Fruit fly (Drosophila melanogaster) whole organism, embryonic: ENCODE data around the gene CG8958.
A peak's percentile ranks its signal among the peaks of the same experiment; 100 is the strongest.

Experiments
- Abd-B ChIP-seq: fragments of 200-800 bp; sonication (Bioruptor generic); optimal IDR thresholded peaks from 2 replicates; lab custom pipeline; 2018; ENCODE audit warnings: missing biosample characterization, mild to moderate bottlenecking, missing genetic modification characterization, moderate library complexity
- Adf1 ChIP-seq: fragments of 200-800 bp; sonication (Bioruptor generic); IDR thresholded peaks from 2 replicates; pipeline ENCODE4 v1.3.6; 2022; ENCODE audit warnings: missing biosample characterization, missing genetic modification characterization
- Awh ChIP-seq: fragments of 200-800 bp; sonication (Bioruptor generic); IDR thresholded peaks from 2 replicates; pipeline ENCODE4, ENCODE4 v1.3.6; 2022; ENCODE audit warnings: missing biosample characterization, missing genetic modification characterization
- CG1024 ChIP-seq: fragments of 200-800 bp; sonication (Bioruptor generic); IDR thresholded peaks from 2 replicates; pipeline ENCODE4 v1.3.6; 2022; ENCODE audit warnings: missing biosample characterization, missing genetic modification characterization
- CG10366 ChIP-seq: fragments of 200-800 bp; sonication (Bioruptor generic); IDR thresholded peaks from 2 replicates; pipeline ENCODE4 v1.3.6; 2022; ENCODE audit warnings: missing biosample characterization, missing genetic modification characterization
- CG11723 ChIP-seq: fragments of 200-800 bp; sonication (Bioruptor generic); optimal IDR thresholded peaks from 2 replicates; lab custom pipeline; 2017; ENCODE audit warnings: missing biosample characterization, mild to moderate bottlenecking, missing genetic modification characterization
- CG12219 ChIP-seq: fragments of 200-800 bp; sonication (Bioruptor generic); optimal IDR thresholded peaks from 3 replicates; lab custom pipeline; 2018; ENCODE audit warnings: missing biosample characterization, mild to moderate bottlenecking, missing genetic modification characterization
- CG13624 ChIP-seq: fragments of 200-800 bp; sonication (Bioruptor generic); optimal IDR thresholded peaks from 2 replicates; lab custom pipeline; 2016; ENCODE audit warnings: missing biosample characterization, missing genetic modification characterization
- CG14050 ChIP-seq: fragments of 200-800 bp; sonication (Bioruptor generic); IDR thresholded peaks from 3 replicates; pipeline ENCODE4 v1.3.6; 2022; ENCODE audit warnings: missing biosample characterization, missing genetic modification characterization
- CG1529 ChIP-seq: fragments of 200-800 bp; sonication (Bioruptor generic); optimal IDR thresholded peaks from 3 replicates; lab custom pipeline; 2018; ENCODE audit warnings: missing biosample characterization, missing genetic modification characterization
- CG15514 ChIP-seq: fragments of 200-800 bp; sonication (Bioruptor generic); optimal IDR thresholded peaks from 3 replicates; lab custom pipeline; 2017; ENCODE audit warnings: missing biosample characterization, missing genetic modification characterization, mild to moderate bottlenecking, moderate library complexity, missing genetic modification reagents
- CG15601 ChIP-seq: fragments of 200-800 bp; sonication (Bioruptor generic); optimal IDR thresholded peaks from 3 replicates; lab custom pipeline; 2019; ENCODE audit warnings: missing biosample characterization, mild to moderate bottlenecking, missing genetic modification characterization, moderate library complexity
- CG1603 ChIP-seq: fragments of 200-800 bp; sonication (Bioruptor generic); optimal IDR thresholded peaks from 2 replicates; lab custom pipeline; 2019; ENCODE audit warnings: missing biosample characterization, mild to moderate bottlenecking, missing genetic modification characterization, moderate library complexity
- CG17186 ChIP-seq: fragments of 200-800 bp; sonication (Bioruptor generic); optimal IDR thresholded peaks from 3 replicates; lab custom pipeline; 2017; ENCODE audit warnings: missing biosample characterization, missing genetic modification reagents, missing genetic modification characterization
- CG17912 ChIP-seq: fragments of 200-800 bp; sonication (Bioruptor generic); optimal IDR thresholded peaks from 2 replicates; lab custom pipeline; 2018; ENCODE audit warnings: missing biosample characterization, mild to moderate bottlenecking, missing genetic modification characterization
- CG32772 ChIP-seq: fragments of 200-800 bp; sonication (Bioruptor generic); IDR thresholded peaks from 2 replicates; pipeline ENCODE4 v1.3.6; 2022; ENCODE audit warnings: missing biosample characterization, missing genetic modification characterization
- CG34376 ChIP-seq: fragments of 200-800 bp; sonication (Bioruptor generic); optimal IDR thresholded peaks from 2 replicates; lab custom pipeline; 2018; ENCODE audit warnings: missing biosample characterization, mild to moderate bottlenecking, missing genetic modification characterization
- CG34422 ChIP-seq: fragments of 200-800 bp; sonication (Bioruptor generic); IDR thresholded peaks from 3 replicates; pipeline ENCODE4 v1.3.6; 2022; ENCODE audit warnings: missing biosample characterization, missing genetic modification characterization
- CG4730 ChIP-seq: fragments of 200-800 bp; sonication (Bioruptor generic); IDR thresholded peaks from 2 replicates; pipeline ENCODE4 v1.3.6; 2022; ENCODE audit warnings: missing biosample characterization, missing genetic modification characterization
- CG6765 ChIP-seq: fragments of 200-800 bp; sonication (Bioruptor generic); optimal IDR thresholded peaks from 3 replicates; lab custom pipeline; 2017; ENCODE audit warnings: missing biosample characterization, mild to moderate bottlenecking, missing genetic modification characterization
- CG7372 ChIP-seq: fragments of 200-800 bp; sonication (Bioruptor generic); IDR thresholded peaks from 2 replicates; pipeline ENCODE4 v1.3.6; 2022; ENCODE audit warnings: missing biosample characterization, missing genetic modification characterization
- Camta ChIP-seq: fragments of 200-800 bp; sonication (Bioruptor generic); optimal IDR thresholded peaks from 2 replicates; lab custom pipeline; 2016; ENCODE audit warnings: missing biosample characterization, missing genetic modification characterization
- CoRest ChIP-seq: fragments of 200-800 bp; sonication (Bioruptor generic); optimal IDR thresholded peaks from 3 replicates; lab custom pipeline; 2018; ENCODE audit warnings: missing biosample characterization, mild to moderate bottlenecking, missing genetic modification characterization, moderate library complexity
- Dad ChIP-seq: fragments of 200-800 bp; sonication (Bioruptor generic); optimal IDR thresholded peaks from 3 replicates; lab custom pipeline; 2016; ENCODE audit warnings: missing biosample characterization, missing genetic modification characterization
- Lim3 ChIP-seq: fragments of 200-800 bp; sonication (Bioruptor generic); IDR thresholded peaks from 2 replicates; pipeline ENCODE4 v1.3.6; 2022; ENCODE audit warnings: missing biosample characterization, missing genetic modification characterization
- MESR4 ChIP-seq: fragments of 200-800 bp; sonication (Bioruptor generic); optimal IDR thresholded peaks from 2 replicates; lab custom pipeline; 2018; ENCODE audit warnings: missing biosample characterization, mild to moderate bottlenecking, missing genetic modification characterization, moderate library complexity
- Six4 ChIP-seq: fragments of 200-800 bp; sonication (Bioruptor generic); optimal IDR thresholded peaks from 2 replicates; lab custom pipeline; 2016; ENCODE audit warnings: missing biosample characterization, missing genetic modification characterization
- ac ChIP-seq: fragments of 200-800 bp; sonication (Bioruptor generic); optimal IDR thresholded peaks from 3 replicates; lab custom pipeline; 2017; ENCODE audit warnings: missing biosample characterization, mild to moderate bottlenecking, missing genetic modification characterization
- ase ChIP-seq: fragments of 200-800 bp; sonication (Bioruptor generic); IDR thresholded peaks from 3 replicates; pipeline ENCODE4 v1.3.6; 2022; ENCODE audit warnings: missing biosample characterization, missing genetic modification characterization
- ci ChIP-seq: fragments of 200-800 bp; sonication (Bioruptor generic); IDR thresholded peaks from 3 replicates; pipeline ENCODE4 v1.3.6; 2022; ENCODE audit warnings: missing biosample characterization, missing genetic modification characterization
- dati ChIP-seq: fragments of 200-800 bp; sonication (Bioruptor generic); IDR thresholded peaks from 2 replicates; pipeline ENCODE4 v1.3.6; 2022; ENCODE audit warnings: missing biosample characterization, missing genetic modification characterization
- dmrt11E ChIP-seq: fragments of 200-800 bp; sonication (Bioruptor generic); optimal IDR thresholded peaks from 3 replicates; lab custom pipeline; 2018; ENCODE audit warnings: missing biosample characterization, mild to moderate bottlenecking, missing genetic modification characterization, moderate library complexity
- dpn ChIP-seq, 2 experiments: fragments of 200-800 bp; sonication (Bioruptor generic); optimal IDR thresholded peaks; 3 replicates each; lab custom pipeline; 2016; ENCODE audit warnings: missing biosample characterization in 2 of 2, missing genetic modification characterization in 2 of 2
- fd64A ChIP-seq: fragments of 200-800 bp; sonication (Bioruptor generic); optimal IDR thresholded peaks from 3 replicates; lab custom pipeline; 2018; ENCODE audit warnings: missing biosample characterization, mild to moderate bottlenecking, missing genetic modification characterization
- grau ChIP-seq: fragments of 200-800 bp; optimal IDR thresholded peaks from 3 replicates; lab custom pipeline; 2019; ENCODE audit warnings: missing biosample characterization, mild to moderate bottlenecking, missing genetic modification characterization, moderate library complexity
- h ChIP-seq: fragments of >200 bp; optimal IDR thresholded peaks from 2 replicates; lab custom pipeline; 2017
- kni ChIP-seq: fragments of 200-800 bp; sonication (Bioruptor generic); optimal IDR thresholded peaks from 3 replicates; lab custom pipeline; 2017; ENCODE audit warnings: mild to moderate bottlenecking, missing biosample characterization, missing genetic modification reagents, missing genetic modification characterization
- mam ChIP-seq: fragments of 200-800 bp; sonication (Bioruptor generic); optimal IDR thresholded peaks from 3 replicates; lab custom pipeline; 2016; ENCODE audit warnings: missing biosample characterization, missing genetic modification characterization
- nerfin-1 ChIP-seq: fragments of 200-800 bp; sonication (Bioruptor generic); optimal IDR thresholded peaks from 3 replicates; lab custom pipeline; 2019; ENCODE audit warnings: missing biosample characterization, mild to moderate bottlenecking, missing genetic modification characterization, moderate library complexity
- otp ChIP-seq: fragments of 200-800 bp; sonication (Bioruptor generic); IDR thresholded peaks from 3 replicates; pipeline ENCODE4, ENCODE4 v1.3.6; 2022; ENCODE audit warnings: missing biosample characterization, missing genetic modification characterization
- pan ChIP-seq, 4 experiments: fragments of >200 bp in 3 of 4; fragments of 200-800 bp in 1 of 4; sonication (Bioruptor generic) in 1 of 4; optimal IDR thresholded peaks in 3 of 4; IDR thresholded peaks in 1 of 4; 2 replicates each; pipeline versions ENCODE4 v1.3.6 to Lab custom; 2017 to 2022; ENCODE audit warnings: missing biosample characterization in 2 of 4, missing genetic modification characterization in 2 of 4, mixed read lengths in 1 of 4
- pfk ChIP-seq: fragments of 200-800 bp; sonication (Bioruptor generic); optimal IDR thresholded peaks from 2 replicates; lab custom pipeline; 2018; ENCODE audit warnings: missing biosample characterization, mild to moderate bottlenecking, missing genetic modification characterization, moderate library complexity
- sob ChIP-seq: fragments of 200-800 bp; sonication (Bioruptor generic); IDR thresholded peaks from 2 replicates; pipeline ENCODE4 v1.3.6; 2022; ENCODE audit warnings: missing biosample characterization, missing genetic modification characterization
- sqz ChIP-seq: fragments of 200-800 bp; sonication (Bioruptor generic); optimal IDR thresholded peaks from 3 replicates; lab custom pipeline; 2018; ENCODE audit warnings: missing biosample characterization, mild to moderate bottlenecking, missing genetic modification characterization
- tll ChIP-seq, 2 experiments: fragments of 200-800 bp in 1 of 2; fragments of >200 bp in 1 of 2; sonication (Bioruptor generic) in 1 of 2; optimal IDR thresholded peaks; 2 replicates each; lab custom pipeline; 2017 to 2019; ENCODE audit warnings: missing biosample characterization in 2 of 2, missing genetic modification characterization in 2 of 2, mild to moderate bottlenecking in 1 of 2, moderate library complexity in 1 of 2
- trem ChIP-seq: fragments of 200-800 bp; optimal IDR thresholded peaks from 3 replicates; lab custom pipeline; 2019; ENCODE audit warnings: missing biosample characterization, mild to moderate bottlenecking, missing genetic modification characterization, moderate library complexity
- trh ChIP-seq: fragments of 200-800 bp; sonication (Bioruptor generic); optimal IDR thresholded peaks from 2 replicates; lab custom pipeline; 2016; ENCODE audit warnings: missing biosample characterization, missing genetic modification characterization
- unpg ChIP-seq: fragments of 200-800 bp; sonication (Bioruptor generic); optimal IDR thresholded peaks from 3 replicates; lab custom pipeline; 2018; ENCODE audit warnings: missing biosample characterization, mild to moderate bottlenecking, missing genetic modification characterization, moderate library complexity
- zen2 ChIP-seq: fragments of 200-800 bp; sonication (Bioruptor generic); IDR thresholded peaks from 3 replicates; pipeline ENCODE4 v1.3.6; 2022; ENCODE audit warnings: missing biosample characterization, missing genetic modification characterization; ENCODE audit not compliant: partially characterized antibody

Gene CG8958

DNA sequence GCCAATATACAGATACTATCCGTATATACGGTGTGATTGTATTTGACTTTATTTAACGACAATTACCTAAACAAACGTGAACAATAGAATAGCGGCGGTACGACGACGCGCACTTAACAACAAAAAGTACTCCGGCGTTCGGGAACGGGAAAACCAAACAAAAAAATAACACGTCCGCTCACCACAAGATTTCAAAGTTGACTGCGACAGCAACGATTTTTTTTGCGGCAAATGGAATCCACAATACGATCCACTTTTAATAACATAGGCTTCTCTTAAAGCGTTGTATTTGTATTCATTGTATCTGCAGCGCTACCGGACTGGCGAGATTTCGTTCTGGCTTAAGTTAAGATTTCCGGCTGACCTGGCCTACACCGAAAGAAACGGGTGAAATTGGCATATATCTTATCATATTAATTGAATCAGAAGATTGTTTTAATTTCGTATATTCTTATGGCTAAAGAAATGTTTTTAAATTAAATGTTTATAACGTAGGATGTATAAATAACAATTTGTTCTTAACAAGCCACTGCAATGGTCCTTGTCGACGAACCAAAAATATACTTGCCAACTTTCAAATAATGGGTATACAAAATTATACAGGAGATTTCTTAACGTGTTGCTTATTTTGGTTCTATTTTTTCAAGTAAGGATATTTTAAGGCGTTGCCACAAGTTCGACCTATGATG is 21.9 kb downstream of the CG8958 start, which contains the start of the genes CG42353 and CG42354 (continued):
- TF ChIP-seq Six4 (GFP tag; lab: Kevin White, UChicago) = peak; percentile 93
- peak; percentile 97 for TF ChIP-seq Abd-B (GFP tag; lab: Kevin White, UChicago)
- TF ChIP-seq otp (GFP tag; lab: Robert Waterston, UW) = peak; percentile 86
- TF ChIP-seq tll (GFP tag; optimal IDR thresholded peaks at IDR 0.05; lab: Kevin White, UChicago) = peak in 1 of 2 experiments; percentile 68
- peak; percentile 86 for TF ChIP-seq CG15514 (GFP tag; lab: Kevin White, UChicago)
- peak; percentile 88 for TF ChIP-seq ase (GFP tag; lab: Robert Waterston, UW)
- peak; percentile 96 for TF ChIP-seq grau
- peak; percentile 96 for TF ChIP-seq CG34422 (GFP tag; lab: Robert Waterston, UW)
- peak; percentile 43 for TF ChIP-seq pfk
- peak; percentile 76 for TF ChIP-seq Adf1 (GFP tag; lab: Robert Waterston, UW)
- TF ChIP-seq unpg (GFP tag; lab: Kevin White, UChicago) = peak; percentile 97
- TF ChIP-seq mam (GFP tag; lab: Kevin White, UChicago) = peak; percentile 79
- TF ChIP-seq Dad (GFP tag; lab: Kevin White, UChicago) = peak; percentile 67
- TF ChIP-seq CoRest (tag; lab: Kevin White, UChicago) = peak; percentile 98
- no peak for TF ChIP-seq h (lab: Kevin White, UChicago)
- TF ChIP-seq zen2 (GFP tag; lab: Robert Waterston, UW) = no peak
- TF ChIP-seq CG14050 (GFP tag; lab: Robert Waterston, UW) = peak; percentile 85
- peak; percentile 92 for TF ChIP-seq CG7372
- peak; percentile 92 for TF ChIP-seq CG6765
- peak; percentile 81 for TF ChIP-seq CG17912 (GFP tag; lab: Kevin White, UChicago)
- TF ChIP-seq dati (GFP tag; lab: Robert Waterston, UW) = peak; percentile 68
- peak; percentile 93 for TF ChIP-seq CG34376
- TF ChIP-seq CG11723 (GFP tag; lab: Kevin White, UChicago) = peak; percentile 91
- peak; percentile 94 for TF ChIP-seq CG1529
- peak; percentile 91 for TF ChIP-seq ac
- peak; percentile 84 to 95 for TF ChIP-seq dpn (GFP tag; optimal IDR thresholded peaks at IDR 0.05; lab: Kevin White, UChicago)
- TF ChIP-seq pan (optimal IDR thresholded peaks at IDR 0.05; lab: Kevin White, UChicago) = no peak
- peak in 1 of 2 experiments; percentile 95 for TF ChIP-seq pan (GFP tag; optimal IDR thresholded peaks at IDR 0.05 in 1 of 2, IDR thresholded peaks at IDR 0.05 in 1 of 2)
- peak; percentile 93 for TF ChIP-seq ci (GFP tag; lab: Robert Waterston, UW)
- TF ChIP-seq dmrt11E = peak; percentile 99
- TF ChIP-seq CG32772 = peak; percentile 93
- TF ChIP-seq CG12219 (GFP tag; lab: Kevin White, UChicago) = peak; percentile 96
- TF ChIP-seq kni (GFP tag; lab: Kevin White, UChicago) = peak; percentile 75
- peak; percentile 87 for TF ChIP-seq trh
- peak; percentile 90 for TF ChIP-seq Awh
- peak; percentile 95 for TF ChIP-seq CG15601
- peak; percentile 93 for TF ChIP-seq sob
- TF ChIP-seq Camta (GFP tag; lab: Kevin White, UChicago) = peak; percentile 54
- peak; percentile 96 for TF ChIP-seq trem (tag; lab: Kevin White, UChicago)
- peak; percentile 35 for TF ChIP-seq MESR4 (GFP tag; lab: Kevin White, UChicago)
- peak; percentile 79 for TF ChIP-seq Lim3
- peak; percentile 89 for TF ChIP-seq CG13624 (GFP tag; lab: Kevin White, UChicago)
- TF ChIP-seq CG4730 (GFP tag; lab: Robert Waterston, UW) = peak; percentile 88
- TF ChIP-seq CG1603 (tag; lab: Kevin White, UChicago) = peak; percentile 95
- peak; percentile 79 for TF ChIP-seq CG17186 (GFP tag; lab: Kevin White, UChicago)
- peak; percentile 82 for TF ChIP-seq CG1024 (GFP tag; lab: Robert Waterston, UW)
- peak; percentile 96 for TF ChIP-seq sqz (GFP tag; lab: Kevin White, UChicago)
- peak; percentile 92 for TF ChIP-seq CG10366
- peak; percentile 90 for TF ChIP-seq fd64A
- TF ChIP-seq nerfin-1 (tag; lab: Kevin White, UChicago) = peak; percentile 93
